Worm (Caenorhabditis elegans): Measurements from ENCODE around the gene nstp-3.

DNA sequence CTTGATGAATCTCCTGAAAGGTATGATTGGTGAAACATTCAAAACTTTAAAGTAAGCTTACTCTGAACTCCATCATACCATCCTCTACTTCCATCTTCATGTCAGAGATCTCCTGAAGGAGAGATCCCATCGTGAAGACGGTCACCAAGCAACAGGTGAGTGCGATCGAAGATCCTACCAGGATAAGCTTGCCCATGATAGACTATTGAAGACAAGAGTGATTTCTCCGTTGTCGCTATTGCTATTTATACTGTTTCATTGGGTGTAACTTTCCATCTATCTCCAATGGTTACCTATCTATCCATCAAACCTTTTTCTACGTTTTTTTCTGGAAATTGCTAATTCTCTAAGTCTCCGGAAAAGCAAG lies 38.6 kb upstream of the nstp-3 start, which contains the start of gene col-140:
- no peak for TF ChIP-seq T22C8.4 (GFP tag; IDR thresholded peaks at IDR 0.05)
- TF ChIP-seq cog-1 (tag; optimal IDR thresholded peaks at IDR 0.05) = no peak
- TF ChIP-seq klf-2 (GFP tag; conservative IDR thresholded peaks at IDR 0.05) = no peak
- TF ChIP-seq flt-1 (GFP tag; IDR thresholded peaks at IDR 0.05) = no peak
- no peak for TF ChIP-seq ztf-23 (GFP tag; IDR thresholded peaks at IDR 0.05)

All from whole organism, midembryonic.